Fruit fly (Drosophila melanogaster) whole organism, embryonic: ENCODE data around the gene Kdm5.

Source experiments
- Atf-2 ChIP-seq: fragments of 200-800 bp; sonication (Bioruptor generic); optimal IDR thresholded peaks from 2 replicates; lab custom pipeline; 2016; ENCODE audit warnings: missing biosample characterization, missing genetic modification characterization
- CG10267 ChIP-seq: fragments of 200-800 bp; sonication (Bioruptor generic); optimal IDR thresholded peaks from 2 replicates; lab custom pipeline; 2018; ENCODE audit warnings: missing biosample characterization, mild to moderate bottlenecking, missing genetic modification characterization, moderate library complexity
- CG10274 ChIP-seq: fragments of 200-800 bp; sonication (Bioruptor generic); optimal IDR thresholded peaks from 3 replicates; lab custom pipeline; 2017; ENCODE audit warnings: missing biosample characterization, mild to moderate bottlenecking, missing genetic modification characterization
- CG10321 ChIP-seq: fragments of 200-800 bp; sonication (Bioruptor generic); IDR thresholded peaks from 2 replicates; pipeline ENCODE4 v1.3.6; 2022; ENCODE audit warnings: missing biosample characterization, missing genetic modification characterization
- CG12071 ChIP-seq: fragments of 200-800 bp; sonication (Bioruptor generic); optimal IDR thresholded peaks from 3 replicates; lab custom pipeline; 2018; ENCODE audit warnings: missing biosample characterization, mild to moderate bottlenecking, missing genetic modification characterization
- CG1233 ChIP-seq: fragments of 200-800 bp; sonication (Bioruptor generic); optimal IDR thresholded peaks from 4 replicates; lab custom pipeline; 2018; ENCODE audit warnings: missing biosample characterization, mild to moderate bottlenecking, missing genetic modification characterization
- CG12391 ChIP-seq: fragments of 200-800 bp; sonication (Bioruptor generic); optimal IDR thresholded peaks from 3 replicates; lab custom pipeline; 2018; ENCODE audit warnings: missing biosample characterization, mild to moderate bottlenecking, missing genetic modification characterization, moderate library complexity
- CG12769 ChIP-seq: fragments of 200-800 bp; sonication (Bioruptor generic); optimal IDR thresholded peaks from 2 replicates; lab custom pipeline; 2019; ENCODE audit warnings: missing biosample characterization, mild to moderate bottlenecking, missing genetic modification characterization, moderate library complexity
- CG13123 ChIP-seq: fragments of 200-800 bp; sonication (Bioruptor generic); optimal IDR thresholded peaks from 2 replicates; lab custom pipeline; 2016; ENCODE audit warnings: missing biosample characterization, missing genetic modification characterization
- CG13296 ChIP-seq: fragments of 200-800 bp; sonication (Bioruptor generic); optimal IDR thresholded peaks from 3 replicates; lab custom pipeline; 2018; ENCODE audit warnings: missing biosample characterization, mild to moderate bottlenecking, missing genetic modification characterization
- CG14965 ChIP-seq: fragments of 200-800 bp; sonication (Bioruptor generic); optimal IDR thresholded peaks from 2 replicates; lab custom pipeline; 2016; ENCODE audit warnings: missing biosample characterization, missing genetic modification characterization, borderline replicate concordance
- CG18764 ChIP-seq: fragments of 200-800 bp; sonication (Bioruptor generic); optimal IDR thresholded peaks from 3 replicates; lab custom pipeline; 2016; ENCODE audit warnings: missing biosample characterization, missing genetic modification characterization
- CG2889 ChIP-seq: fragments of 200-800 bp; sonication (Bioruptor generic); IDR thresholded peaks from 3 replicates; pipeline ENCODE4 v1.3.6; 2022; ENCODE audit warnings: missing biosample characterization, missing genetic modification characterization
- CG30431 ChIP-seq: fragments of 200-800 bp; sonication (Bioruptor generic); optimal IDR thresholded peaks from 2 replicates; lab custom pipeline; 2017; ENCODE audit warnings: missing biosample characterization, missing genetic modification characterization
- CG31224 ChIP-seq: fragments of 200-800 bp; sonication (Bioruptor generic); IDR thresholded peaks from 2 replicates; pipeline ENCODE4 v1.3.6; 2022; ENCODE audit warnings: missing biosample characterization, missing genetic modification characterization
- CG31441 ChIP-seq: fragments of 200-800 bp; sonication (Bioruptor generic); IDR thresholded peaks from 2 replicates; pipeline ENCODE4 v1.3.6; 2022; ENCODE audit warnings: missing biosample characterization, missing genetic modification characterization
- CG3407 ChIP-seq: fragments of 200-800 bp; sonication (Bioruptor generic); optimal IDR thresholded peaks from 2 replicates; lab custom pipeline; 2018; ENCODE audit warnings: missing biosample characterization, mild to moderate bottlenecking, missing genetic modification characterization
- CG4328 ChIP-seq: fragments of 200-800 bp; sonication (Bioruptor generic); optimal IDR thresholded peaks from 3 replicates; lab custom pipeline; 2017; ENCODE audit warnings: missing biosample characterization, missing genetic modification reagents, missing genetic modification characterization
- CG5180 ChIP-seq: fragments of 200-800 bp; sonication (Bioruptor generic); optimal IDR thresholded peaks from 3 replicates; lab custom pipeline; 2017; ENCODE audit warnings: missing biosample characterization, missing genetic modification characterization, mild to moderate bottlenecking, moderate library complexity, missing genetic modification reagents
- CG5245 ChIP-seq: fragments of 200-800 bp; sonication (Bioruptor generic); optimal IDR thresholded peaks from 3 replicates; lab custom pipeline; 2016; ENCODE audit warnings: missing biosample characterization, missing genetic modification characterization
- CG6175 ChIP-seq: fragments of 200-800 bp; sonication (Bioruptor generic); IDR thresholded peaks from 3 replicates; pipeline ENCODE4 v1.3.6; 2022; ENCODE audit warnings: missing biosample characterization, missing genetic modification characterization
- CG7556 ChIP-seq: fragments of 200-800 bp; sonication (Bioruptor generic); optimal IDR thresholded peaks from 2 replicates; lab custom pipeline; 2017; ENCODE audit warnings: missing biosample characterization, mild to moderate bottlenecking, missing genetic modification characterization
- Dip2 ChIP-seq: fragments of 200-800 bp; sonication (Bioruptor generic); IDR thresholded peaks from 2 replicates; pipeline ENCODE4 v1.3.6; 2022; ENCODE audit warnings: missing biosample characterization, missing genetic modification characterization
- Dp ChIP-seq: fragments of 200-800 bp; sonication (Bioruptor generic); optimal IDR thresholded peaks from 2 replicates; lab custom pipeline; 2018; ENCODE audit warnings: missing biosample characterization, mild to moderate bottlenecking, missing genetic modification characterization, moderate library complexity
- Drgx ChIP-seq: fragments of 200-800 bp; sonication (Bioruptor generic); IDR thresholded peaks from 2 replicates; pipeline ENCODE4 v1.3.6; 2022; ENCODE audit warnings: missing biosample characterization, missing genetic modification characterization
- Ets65A ChIP-seq: fragments of 200-800 bp; sonication (Bioruptor generic); peaks from one replicate; lab custom pipeline; 2016; ENCODE audit warnings: missing biosample characterization, missing genetic modification characterization
- GATAe ChIP-seq: fragments of 200-800 bp; sonication (Bioruptor generic); conservative IDR thresholded peaks from 2 replicates; pipeline ENCODE4 v1.3.6; 2022; ENCODE audit warnings: missing biosample characterization, missing genetic modification characterization
- NK7.1 ChIP-seq: fragments of 200-800 bp; sonication (Bioruptor generic); optimal IDR thresholded peaks from 3 replicates; lab custom pipeline; 2016; ENCODE audit warnings: missing biosample characterization, missing genetic modification characterization
- Poxn ChIP-seq: fragments of 200-800 bp; sonication (Bioruptor generic); IDR thresholded peaks from 2 replicates; pipeline ENCODE4 v1.3.6; 2022; ENCODE audit warnings: missing biosample characterization, missing genetic modification characterization
- Sox102F ChIP-seq: fragments of 200-800 bp; sonication (Bioruptor generic); optimal IDR thresholded peaks from 2 replicates; lab custom pipeline; 2018; ENCODE audit warnings: missing biosample characterization, mild to moderate bottlenecking, missing genetic modification characterization, moderate library complexity
- Xbp1 ChIP-seq: fragments of 200-800 bp; sonication (Bioruptor generic); optimal IDR thresholded peaks from 3 replicates; lab custom pipeline; 2016; ENCODE audit warnings: missing biosample characterization, mild to moderate bottlenecking, missing genetic modification characterization
- al ChIP-seq: fragments of 200-800 bp; sonication (Bioruptor generic); IDR thresholded peaks from 2 replicates; pipeline ENCODE4 v1.3.6; 2022; ENCODE audit warnings: missing biosample characterization, missing genetic modification characterization
- croc ChIP-seq: fragments of 200-800 bp; sonication (Bioruptor generic); conservative IDR thresholded peaks from 3 replicates; pipeline ENCODE4 v1.3.6; 2022; ENCODE audit warnings: missing biosample characterization, missing genetic modification characterization
- cwo ChIP-seq: fragments of 200-800 bp; sonication (Bioruptor generic); optimal IDR thresholded peaks from 3 replicates; lab custom pipeline; 2017; ENCODE audit warnings: missing biosample characterization, missing genetic modification characterization, mild to moderate bottlenecking, moderate library complexity, missing genetic modification reagents
- dati ChIP-seq: fragments of 200-800 bp; sonication (Bioruptor generic); IDR thresholded peaks from 2 replicates; pipeline ENCODE4 v1.3.6; 2022; ENCODE audit warnings: missing biosample characterization, missing genetic modification characterization
- dysf ChIP-seq: fragments of 200-800 bp; sonication (Bioruptor generic); IDR thresholded peaks from 3 replicates; pipeline ENCODE4 v1.3.6; 2022; ENCODE audit warnings: missing biosample characterization, missing genetic modification characterization
- emc ChIP-seq: fragments of 200-800 bp; sonication (Bioruptor generic); optimal IDR thresholded peaks from 2 replicates; lab custom pipeline; 2016; ENCODE audit warnings: missing biosample characterization, missing genetic modification characterization
- en ChIP-seq: fragments of 200-800 bp; sonication (Bioruptor generic); optimal IDR thresholded peaks from 2 replicates; lab custom pipeline; 2016; ENCODE audit warnings: missing biosample characterization, missing genetic modification characterization
- eve ChIP-seq, 2 experiments: fragments of >200 bp; optimal IDR thresholded peaks; 2 replicates each; lab custom pipeline; 2017; ENCODE audit warnings: missing biosample characterization in 2 of 2, missing genetic modification characterization in 2 of 2
- gt ChIP-seq: fragments of 200-800 bp; sonication (Bioruptor generic); IDR thresholded peaks from 2 replicates; pipeline ENCODE4 v1.3.6; 2022; ENCODE audit warnings: missing biosample characterization, missing genetic modification characterization
- hkb ChIP-seq, 2 experiments: fragments of 200-800 bp in 1 of 2; fragments of >200 bp in 1 of 2; sonication (Bioruptor generic) in 1 of 2; IDR thresholded peaks in 1 of 2; optimal IDR thresholded peaks in 1 of 2; 2 replicates each; pipeline versions ENCODE4 v1.3.6 to Lab custom; 2017 to 2022; ENCODE audit warnings: missing biosample characterization in 1 of 2, missing genetic modification characterization in 1 of 2
- insv ChIP-seq, 2 experiments: fragments of 200-800 bp; sonication (Bioruptor generic); optimal IDR thresholded peaks; 3 replicates each; lab custom pipeline; 2016 to 2018; ENCODE audit warnings: missing biosample characterization in 2 of 2, missing genetic modification characterization in 2 of 2
- jing ChIP-seq: fragments of 200-800 bp; sonication (Bioruptor generic); optimal IDR thresholded peaks from 2 replicates; lab custom pipeline; 2018; ENCODE audit warnings: missing biosample characterization, mild to moderate bottlenecking, missing genetic modification characterization
- maf-S ChIP-seq: fragments of 200-800 bp; sonication (Bioruptor generic); optimal IDR thresholded peaks from 2 replicates; lab custom pipeline; 2016; ENCODE audit warnings: missing biosample characterization, missing genetic modification characterization
- mirr ChIP-seq: fragments of 200-800 bp; sonication (Bioruptor generic); optimal IDR thresholded peaks from 3 replicates; lab custom pipeline; 2018; ENCODE audit warnings: missing biosample characterization, mild to moderate bottlenecking, missing genetic modification characterization
- sima ChIP-seq: fragments of 200-800 bp; sonication (Bioruptor generic); optimal IDR thresholded peaks from 2 replicates; lab custom pipeline; 2016; ENCODE audit warnings: missing biosample characterization, missing genetic modification characterization
- sob ChIP-seq: fragments of 200-800 bp; sonication (Bioruptor generic); IDR thresholded peaks from 2 replicates; pipeline ENCODE4 v1.3.6; 2022; ENCODE audit warnings: missing biosample characterization, missing genetic modification characterization
- sqz ChIP-seq: fragments of 200-800 bp; sonication (Bioruptor generic); optimal IDR thresholded peaks from 3 replicates; lab custom pipeline; 2018; ENCODE audit warnings: missing biosample characterization, mild to moderate bottlenecking, missing genetic modification characterization
- sr ChIP-seq: fragments of 200-800 bp; sonication (Bioruptor generic); IDR thresholded peaks from 3 replicates; pipeline ENCODE4 v1.3.6; 2022; ENCODE audit warnings: missing biosample characterization, missing genetic modification characterization
- trh ChIP-seq: fragments of 200-800 bp; sonication (Bioruptor generic); optimal IDR thresholded peaks from 2 replicates; lab custom pipeline; 2016; ENCODE audit warnings: missing biosample characterization, missing genetic modification characterization
- unpg ChIP-seq: fragments of 200-800 bp; sonication (Bioruptor generic); optimal IDR thresholded peaks from 3 replicates; lab custom pipeline; 2018; ENCODE audit warnings: missing biosample characterization, mild to moderate bottlenecking, missing genetic modification characterization, moderate library complexity
- yki ChIP-seq: fragments of >200 bp; optimal IDR thresholded peaks from 3 replicates; lab custom pipeline; 2018

Gene Kdm5

dm6 chr2L:5974122-5974521 lies 25.2 kb downstream of the Kdm5 start (continued):
- TF ChIP-seq mirr (GFP tag; lab: Kevin White, UChicago) (peak; percentile 66), Dip2 (no peak), al (no peak), CG31224 (GFP tag; lab: Robert Waterston, UW) (no peak), en (GFP tag; lab: Kevin White, UChicago) (no peak), sr (GFP tag; lab: Robert Waterston, UW) (peak; percentile 49; the same call in 2 of the 3 replicates), dati (GFP tag; lab: Robert Waterston, UW) (no peak), CG2889 (no peak), Xbp1 (GFP tag; lab: Kevin White, UChicago) (no peak), CG31441 (peak; percentile 47; the same call in 1 of the 2 replicates), CG13123 (GFP tag; lab: Kevin White, UChicago) (peak; percentile 58), gt (GFP tag; lab: Robert Waterston, UW) (no peak), dysf (GFP tag; lab: Robert Waterston, UW) (peak; percentile 15; the same call in 1 of the 3 replicates), CG13296 (peak; percentile 79), CG18764 (GFP tag; lab: Kevin White, UChicago) (peak; percentile 63), Drgx (no peak), sob (GFP tag; lab: Robert Waterston, UW) (peak; percentile 72; the same call in 1 of the 2 replicates), CG12071 (peak; percentile 84), cwo (GFP tag; lab: Kevin White, UChicago) (peak; percentile 12), CG1233 (GFP tag; lab: Kevin White, UChicago) (peak; percentile 82), yki (lab: Kevin White, UChicago) (no peak), eve (GFP tag; optimal IDR thresholded peaks at IDR 0.05; lab: Kevin White, UChicago) (no peak), NK7.1 (GFP tag; lab: Kevin White, UChicago) (peak; percentile 9), unpg (peak; percentile 55), maf-S (no peak), CG7556 (peak; percentile 58), Poxn (GFP tag; lab: Robert Waterston, UW) (no peak), CG30431 (GFP tag; lab: Kevin White, UChicago) (no peak), sima (GFP tag; lab: Kevin White, UChicago) (no peak), Dp (GFP tag; lab: Kevin White, UChicago) (no peak), CG5245 (GFP tag; lab: Kevin White, UChicago) (no peak), croc (GFP tag; lab: Robert Waterston, UW) (no peak), jing (peak; percentile 1), Sox102F (GFP tag; lab: Kevin White, UChicago) (peak; percentile 40), CG14965 (GFP tag; lab: Kevin White, UChicago) (no peak), CG10274 (GFP tag; lab: Kevin White, UChicago) (no peak), Ets65A (GFP tag; lab: Kevin White, UChicago) (no peak), CG10321 (no peak), CG12769 (tag; lab: Kevin White, UChicago) (peak; percentile 79), emc (GFP tag; lab: Kevin White, UChicago) (no peak), insv (GFP tag; optimal IDR thresholded peaks at IDR 0.05; lab: Kevin White, UChicago) (peak in 1 of 2 experiments; percentile 55), trh (GFP tag; lab: Kevin White, UChicago) (no peak), Atf-2 (no peak), hkb (optimal IDR thresholded peaks at IDR 0.05; lab: Kevin White, UChicago) (no peak), hkb (GFP tag; IDR thresholded peaks at IDR 0.05; lab: Robert Waterston, UW) (peak; percentile 75), CG3407 (peak; percentile 76), CG6175 (GFP tag; lab: Robert Waterston, UW) (peak; percentile 59; the same call in 1 of the 3 replicates), CG10267 (tag; lab: Kevin White, UChicago) (peak; percentile 17), CG5180 (GFP tag; lab: Kevin White, UChicago) (peak; percentile 62), GATAe (no peak), sqz (GFP tag; lab: Kevin White, UChicago) (peak; percentile 17), CG4328 (GFP tag; lab: Kevin White, UChicago) (peak; percentile 78), CG12391 (tag; lab: Kevin White, UChicago) (peak; percentile 26)
